Worm (Caenorhabditis elegans) whole organism, L2 larva: ENCODE results near the gene lmp-2.

Source experiments
- C34F6.9 ChIP-seq: fragments of 150-350 bp; optimal IDR thresholded peaks from 2 replicates; lab custom pipeline; 2014; ENCODE audit warnings: missing biosample characterization, missing genetic modification characterization
- F13H6.1 ChIP-seq: sonication (generic microtip); optimal IDR thresholded peaks from 2 replicates; lab custom pipeline; 2016; ENCODE audit warnings: missing genetic modification characterization, missing compliant biosample characterization
- R02D3.7 ChIP-seq: fragments of 150-350 bp; optimal IDR thresholded peaks from 2 replicates; lab custom pipeline; 2014; ENCODE audit warnings: missing biosample characterization, missing genetic modification characterization
- Y55F3AM.14 ChIP-seq: fragments of 200-800 bp; sonication (Bioruptor generic); optimal IDR thresholded peaks from 2 replicates; lab custom pipeline; 2018; ENCODE audit warnings: mild to moderate bottlenecking, missing genetic modification characterization, missing compliant biosample characterization
- alr-1 ChIP-seq: fragments of 150-350 bp; optimal IDR thresholded peaks from 2 replicates; lab custom pipeline; 2014; ENCODE audit warnings: missing biosample characterization, missing genetic modification characterization
- aly-2 ChIP-seq: fragments of 150-350 bp; optimal IDR thresholded peaks from 2 replicates; lab custom pipeline; 2014; ENCODE audit warnings: missing biosample characterization, missing genetic modification characterization
- blmp-1 ChIP-seq: sonication (generic microtip); optimal IDR thresholded peaks from 2 replicates; lab custom pipeline; 2017; ENCODE audit warnings: missing genetic modification characterization, mild to moderate bottlenecking, missing compliant biosample characterization, antibody characterized with exemption, moderate library complexity; ENCODE audit not compliant: insufficient read depth
- ceh-16 ChIP-seq: fragments of 150-350 bp; optimal IDR thresholded peaks from 2 replicates; lab custom pipeline; 2014; ENCODE audit warnings: missing biosample characterization, missing genetic modification characterization
- ceh-82 ChIP-seq: fragments of 150-350 bp; optimal IDR thresholded peaks from 2 replicates; lab custom pipeline; 2014; ENCODE audit warnings: missing biosample characterization, missing genetic modification characterization
- crh-2 ChIP-seq: sonication (generic microtip); optimal IDR thresholded peaks from 2 replicates; lab custom pipeline; 2017; ENCODE audit warnings: missing biosample characterization, missing genetic modification characterization
- dmd-4 ChIP-seq: sonication (generic microtip); optimal IDR thresholded peaks from 2 replicates; lab custom pipeline; 2017; ENCODE audit warnings: missing biosample characterization, missing genetic modification characterization
- elt-1 ChIP-seq: fragments of 150-350 bp; optimal IDR thresholded peaks from 2 replicates; lab custom pipeline; 2014; ENCODE audit warnings: missing biosample characterization, missing genetic modification characterization
- fos-1 ChIP-seq: fragments of 150-350 bp; optimal IDR thresholded peaks from 2 replicates; lab custom pipeline; 2014; ENCODE audit warnings: missing biosample characterization, missing genetic modification characterization
- gmeb-1 ChIP-seq: fragments of 150-350 bp; optimal IDR thresholded peaks from 2 replicates; lab custom pipeline; 2014; ENCODE audit warnings: missing biosample characterization, missing genetic modification characterization
- lin-11 ChIP-seq: fragments of 150-350 bp; sonication (generic microtip); optimal IDR thresholded peaks from 2 replicates; lab custom pipeline; 2014; ENCODE audit warnings: missing biosample characterization, missing genetic modification characterization, inconsistent platforms, mixed read lengths
- lin-13 ChIP-seq: fragments of 150-350 bp; optimal IDR thresholded peaks from 2 replicates; lab custom pipeline; 2014; ENCODE audit warnings: missing biosample characterization, missing genetic modification reagents, missing genetic modification characterization
- lsy-2 ChIP-seq, 2 experiments: fragments of 150-350 bp in 1 of 2; sonication (generic microtip) in 1 of 2; optimal IDR thresholded peaks; 2 replicates each; lab custom pipeline; 2014 to 2017; ENCODE audit warnings: missing biosample characterization in 2 of 2, missing genetic modification characterization in 2 of 2
- mbf-1 ChIP-seq: sonication (generic microtip); optimal IDR thresholded peaks from 2 replicates; lab custom pipeline; 2017; ENCODE audit warnings: missing biosample characterization, missing genetic modification characterization
- mdl-1 ChIP-seq, 2 experiments: fragments of 150-350 bp in 1 of 2; sonication (generic microtip) in 1 of 2; optimal IDR thresholded peaks; 2 replicates each; lab custom pipeline; 2017; ENCODE audit warnings: missing biosample characterization in 2 of 2, missing genetic modification characterization in 2 of 2
- nhr-11 ChIP-seq: fragments of 150-350 bp; optimal IDR thresholded peaks from 2 replicates; lab custom pipeline; 2014; ENCODE audit warnings: missing biosample characterization, missing genetic modification characterization
- nhr-12 ChIP-seq: fragments of 150-350 bp; optimal IDR thresholded peaks from 2 replicates; lab custom pipeline; 2014; ENCODE audit warnings: missing biosample characterization, missing genetic modification characterization
- nhr-129 ChIP-seq: fragments of 150-350 bp; optimal IDR thresholded peaks from 2 replicates; lab custom pipeline; 2014; ENCODE audit warnings: missing biosample characterization, missing genetic modification characterization
- nhr-21 ChIP-seq: fragments of 150-350 bp; optimal IDR thresholded peaks from 2 replicates; lab custom pipeline; 2014; ENCODE audit warnings: missing biosample characterization, missing genetic modification characterization
- nhr-6 ChIP-seq: fragments of 150-350 bp; optimal IDR thresholded peaks from 2 replicates; lab custom pipeline; 2014; ENCODE audit warnings: missing biosample characterization, missing genetic modification characterization
- nhr-77 ChIP-seq: fragments of 150-350 bp; optimal IDR thresholded peaks from 2 replicates; lab custom pipeline; 2014; ENCODE audit warnings: missing biosample characterization, missing genetic modification characterization
- peb-1 ChIP-seq: fragments of 150-350 bp; optimal IDR thresholded peaks from 2 replicates; lab custom pipeline; 2014; ENCODE audit warnings: missing biosample characterization, missing genetic modification characterization
- sem-4 ChIP-seq: fragments of 150-350 bp; optimal IDR thresholded peaks from 2 replicates; lab custom pipeline; 2014; ENCODE audit warnings: missing biosample characterization, missing genetic modification reagents, missing genetic modification characterization
- skn-1 ChIP-seq: sonication (generic microtip); optimal IDR thresholded peaks from 2 replicates; lab custom pipeline; 2017; ENCODE audit warnings: missing biosample characterization, missing genetic modification characterization
- sma-3 ChIP-seq: sonication (generic microtip); optimal IDR thresholded peaks from 2 replicates; lab custom pipeline; 2016; ENCODE audit warnings: missing genetic modification reagents, missing genetic modification characterization, missing compliant biosample characterization
- sma-9 ChIP-seq, 2 experiments: fragments of 150-350 bp in 1 of 2; sonication (generic microtip) in 1 of 2; optimal IDR thresholded peaks; 2 replicates each; lab custom pipeline; 2014 to 2016; ENCODE audit warnings: missing genetic modification characterization in 2 of 2, mild to moderate bottlenecking in 1 of 2, missing biosample characterization in 1 of 2, missing compliant biosample characterization in 1 of 2, missing genetic modification reagents in 1 of 2, moderate library complexity in 1 of 2
- snpc-4 ChIP-seq: fragments of 150-350 bp; optimal IDR thresholded peaks from 2 replicates; lab custom pipeline; 2014; ENCODE audit warnings: missing biosample characterization, missing genetic modification characterization
- unc-39 ChIP-seq: fragments of 150-350 bp; optimal IDR thresholded peaks from 2 replicates; lab custom pipeline; 2014; ENCODE audit warnings: missing biosample characterization, missing genetic modification characterization
- zag-1 ChIP-seq: fragments of 150-350 bp; optimal IDR thresholded peaks from 2 replicates; lab custom pipeline; 2014; ENCODE audit warnings: missing biosample characterization, missing genetic modification characterization
- ztf-1 ChIP-seq: fragments of 200-800 bp; sonication (Bioruptor generic); conservative IDR thresholded peaks from 2 replicates; pipeline ENCODE4 v1.3.6; 2022; ENCODE audit warnings: missing genetic modification characterization, missing compliant biosample characterization
- ztf-4 ChIP-seq: fragments of 150-350 bp; optimal IDR thresholded peaks from 2 replicates; lab custom pipeline; 2014; ENCODE audit warnings: missing biosample characterization, missing genetic modification characterization

lmp-2 gene

ce11 chrX:1125426-1125825 lies at the start of gene lmp-2:
Gene lmp-2, plus strand, starts transcription at chrX:1125615.
- TF ChIP-seq fos-1 (tag; lab: Kevin White, UChicago) (peak; percentile 50), sma-9 (GFP tag; optimal IDR thresholded peaks at IDR 0.05; lab: Kevin White, UChicago) (peak; percentile 11), sma-9 (tag; optimal IDR thresholded peaks at IDR 0.05; lab: Kevin White, UChicago) (no peak), blmp-1 (tag; lab: Kevin White, UChicago) (no peak), crh-2 (peak; percentile 12), peb-1 (tag; lab: Kevin White, UChicago) (no peak), nhr-129 (tag; lab: Kevin White, UChicago) (no peak)
- TF ChIP-seq, all 48 proteins: peak for 3

ce11 chrX:1080549-1080948 lies 44.9 kb upstream of the lmp-2 start, which contains the start of gene pfn-3:
Gene pfn-3, minus strand, starts transcription at chrX:1080649.
- TF ChIP-seq C34F6.9 (tag; lab: Kevin White, UChicago), result peak; percentile 9
- no peak for TF ChIP-seq ceh-82 (tag; lab: Kevin White, UChicago)
- no peak for TF ChIP-seq crh-2
- peak; percentile 50 for TF ChIP-seq sma-9 (GFP tag; optimal IDR thresholded peaks at IDR 0.05; lab: Kevin White, UChicago)
- no peak for TF ChIP-seq sma-9 (tag; optimal IDR thresholded peaks at IDR 0.05; lab: Kevin White, UChicago)
- no peak for TF ChIP-seq lin-13 (GFP tag; lab: Kevin White, UChicago)
- no peak for TF ChIP-seq nhr-21 (tag; lab: Kevin White, UChicago)
- TF ChIP-seq unc-39, result no peak
- no peak for TF ChIP-seq nhr-11 (tag; lab: Kevin White, UChicago)
- TF ChIP-seq F13H6.1 (tag; lab: Kevin White, UChicago), result no peak
- TF ChIP-seq ztf-4 (tag; lab: Kevin White, UChicago), result no peak
- TF ChIP-seq ztf-1, result no peak
- no peak for TF ChIP-seq blmp-1 (tag; lab: Kevin White, UChicago)
- peak; percentile 48 for TF ChIP-seq nhr-129 (tag; lab: Kevin White, UChicago)
- no peak for TF ChIP-seq lin-11 (tag; lab: Kevin White, UChicago)
- no peak for TF ChIP-seq nhr-6 (tag; lab: Kevin White, UChicago)
- no peak for TF ChIP-seq lsy-2 (tag; optimal IDR thresholded peaks at IDR 0.05; lab: Kevin White, UChicago)
- TF ChIP-seq ceh-16 (tag; lab: Kevin White, UChicago), result no peak
- no peak for TF ChIP-seq Y55F3AM.14 (GFP tag; lab: Kevin White, UChicago)
- TF ChIP-seq sma-3 (GFP tag; lab: Kevin White, UChicago), result no peak
- TF ChIP-seq alr-1 (tag; lab: Kevin White, UChicago), result no peak
- no peak for TF ChIP-seq dmd-4
- TF ChIP-seq zag-1 (tag; lab: Kevin White, UChicago), result no peak
- no peak for TF ChIP-seq sem-4
- TF ChIP-seq nhr-12 (tag; lab: Kevin White, UChicago), result no peak

DNA sequence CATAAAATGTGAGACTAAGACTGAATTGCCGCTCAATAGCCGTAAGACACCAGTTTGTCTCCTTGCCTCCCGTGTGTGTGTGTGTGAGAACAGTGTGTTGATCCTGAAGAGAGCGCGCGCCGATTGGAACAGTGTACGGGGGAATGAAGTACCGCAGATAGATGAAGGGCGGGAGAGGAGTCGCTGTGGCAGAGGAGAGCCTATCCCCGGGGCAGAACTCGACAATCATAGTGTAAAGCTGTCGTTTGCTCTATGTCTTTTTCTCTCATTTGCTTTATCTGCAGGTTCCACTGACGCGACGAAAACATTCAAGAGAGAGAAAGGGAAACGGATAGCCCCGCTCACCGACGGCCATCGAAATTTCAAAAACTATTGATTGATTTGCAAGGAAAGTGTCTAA lies 43.5 kb upstream of the lmp-2 start:
- no peak for TF ChIP-seq skn-1 (tag; lab: Kevin White, UChicago)
- no peak for TF ChIP-seq aly-2
- TF ChIP-seq nhr-21 (tag; lab: Kevin White, UChicago), result no peak
- TF ChIP-seq sma-9 (GFP tag; optimal IDR thresholded peaks at IDR 0.05; lab: Kevin White, UChicago), result peak; percentile 48
- TF ChIP-seq sma-9 (tag; optimal IDR thresholded peaks at IDR 0.05; lab: Kevin White, UChicago), result no peak
- peak; percentile 6 for TF ChIP-seq C34F6.9 (tag; lab: Kevin White, UChicago)
- TF ChIP-seq R02D3.7 (tag; lab: Kevin White, UChicago), result no peak
- no peak for TF ChIP-seq elt-1 (tag; lab: Kevin White, UChicago)
- no peak for TF ChIP-seq blmp-1 (tag; lab: Kevin White, UChicago)
- peak; percentile 71 for TF ChIP-seq F13H6.1 (tag; lab: Kevin White, UChicago)
- no peak for TF ChIP-seq sma-3 (GFP tag; lab: Kevin White, UChicago)

- TF ChIP-seq ceh-16 (tag; lab: Kevin White, UChicago) (no peak), sma-3 (GFP tag; lab: Kevin White, UChicago) (no peak), mbf-1 (tag; lab: Kevin White, UChicago) (no peak), sem-4 (no peak), nhr-77 (tag; lab: Kevin White, UChicago) (no peak), gmeb-1 (tag; lab: Kevin White, UChicago) (no peak), Y55F3AM.14 (GFP tag; lab: Kevin White, UChicago) (no peak), zag-1 (tag; lab: Kevin White, UChicago) (no peak), dmd-4 (no peak), F13H6.1 (tag; lab: Kevin White, UChicago) (no peak), snpc-4 (tag; lab: Kevin White, UChicago) (no peak), mdl-1 (tag; optimal IDR thresholded peaks at IDR 0.05; lab: Kevin White, UChicago) (no peak), ceh-82 (tag; lab: Kevin White, UChicago) (no peak)
- TF ChIP-seq, all 48 proteins: peak for 0
Measured at ce11 chrX:1085000-1085399, 40.4 kb upstream of the lmp-2 start.
